Fruit fly (Drosophila melanogaster): Measurements from ENCODE around the gene CG4098.

- TF ChIP-seq bab1 (GFP tag; optimal IDR thresholded peaks at IDR 0.05): no peak
- no peak for TF ChIP-seq CG12768 (GFP tag; optimal IDR thresholded peaks at IDR 0.05)
- no peak for TF ChIP-seq CG7101 (tag; optimal IDR thresholded peaks at IDR 0.05)
- no peak for TF ChIP-seq tj (GFP tag; optimal IDR thresholded peaks at IDR 0.05)
- no peak for TF ChIP-seq CG7045 (GFP tag; optimal IDR thresholded peaks at IDR 0.05)
Observed at dm6 chr3L:16631844-16632537, 22.8 kb upstream of the CG4098 start.

Data from whole organism, adult.